Worm (Caenorhabditis elegans) whole organism, L1 larva: ENCODE measurements around the gene F49C5.12.

Source experiments
- C04F5.9 ChIP-seq: sonication (generic microtip); optimal IDR thresholded peaks from 2 replicates; lab custom pipeline; 2016; ENCODE audit warnings: missing genetic modification characterization, missing compliant biosample characterization
- C16A3.4 ChIP-seq: fragments of 150-350 bp; optimal IDR thresholded peaks from 2 replicates; lab custom pipeline; 2014; ENCODE audit warnings: missing biosample characterization, missing genetic modification characterization
- ama-1 ChIP-seq: fragments of 150-350 bp; optimal IDR thresholded peaks from 2 replicates; lab custom pipeline; 2014
- blmp-1 ChIP-seq: fragments of 150-350 bp; optimal IDR thresholded peaks from 2 replicates; lab custom pipeline; 2014; ENCODE audit warnings: missing biosample characterization, missing genetic modification characterization
- ceh-8 ChIP-seq: fragments of 200-800 bp; sonication (Bioruptor generic); optimal IDR thresholded peaks from 2 replicates; lab custom pipeline; 2018; ENCODE audit warnings: mild to moderate bottlenecking, missing genetic modification characterization, moderate library complexity, missing compliant biosample characterization
- ceh-90 ChIP-seq: sonication (generic microtip); optimal IDR thresholded peaks from 2 replicates; lab custom pipeline; 2016; ENCODE audit warnings: missing genetic modification characterization, missing compliant biosample characterization
- egl-27 ChIP-seq, 2 experiments: fragments of 150-350 bp in 1 of 2; sonication (generic microtip); optimal IDR thresholded peaks; 3 replicates each; lab custom pipeline; 2017 to 2018; ENCODE audit warnings: missing biosample characterization in 2 of 2, missing genetic modification characterization in 2 of 2, missing genetic modification reagents in 2 of 2
- elt-3 ChIP-seq, 6 experiments: fragments of 150-350 bp in 1 of 6; sonication (generic microtip); optimal IDR thresholded peaks; 2 replicates each; lab custom pipeline; 2017 to 2018; ENCODE audit warnings: missing biosample characterization in 6 of 6, missing genetic modification characterization in 6 of 6, inconsistent platforms in 1 of 6
- fkh-10 ChIP-seq: sonication (generic microtip); optimal IDR thresholded peaks from 2 replicates; lab custom pipeline; 2017; ENCODE audit warnings: missing biosample characterization, missing genetic modification reagents, missing genetic modification characterization
- fkh-4 ChIP-seq: sonication (generic microtip); optimal IDR thresholded peaks from 2 replicates; lab custom pipeline; 2016; ENCODE audit warnings: missing compliant biosample characterization, missing genetic modification characterization, borderline replicate concordance
- hpl-2 ChIP-seq: fragments of 150-350 bp; optimal IDR thresholded peaks from 2 replicates; lab custom pipeline; 2014; ENCODE audit warnings: missing biosample characterization, missing genetic modification reagents, missing genetic modification characterization
- irx-1 ChIP-seq: sonication (generic microtip); optimal IDR thresholded peaks from 2 replicates; lab custom pipeline; 2016; ENCODE audit warnings: missing genetic modification characterization, missing compliant biosample characterization
- lin-39 ChIP-seq: fragments of 150-350 bp; optimal IDR thresholded peaks from 2 replicates; lab custom pipeline; 2014; ENCODE audit warnings: missing biosample characterization, missing genetic modification reagents, missing genetic modification characterization
- mdl-1 ChIP-seq, 2 experiments: fragments of 150-350 bp; optimal IDR thresholded peaks; 2 replicates each; lab custom pipeline; 2014 to 2017; ENCODE audit warnings: missing biosample characterization in 2 of 2, missing genetic modification characterization in 2 of 2, inconsistent platforms in 1 of 2
- mef-2 ChIP-seq: fragments of 150-350 bp; optimal IDR thresholded peaks from 2 replicates; lab custom pipeline; 2014; ENCODE audit warnings: missing biosample characterization, missing genetic modification characterization
- mep-1 ChIP-seq: fragments of 150-350 bp; optimal IDR thresholded peaks from 2 replicates; lab custom pipeline; 2014; ENCODE audit warnings: missing biosample characterization, missing genetic modification characterization
- nhr-19 ChIP-seq: fragments of 200-800 bp; sonication (Bioruptor generic); conservative IDR thresholded peaks from 2 replicates; pipeline ENCODE4 v1.3.6; 2022; ENCODE audit warnings: missing genetic modification characterization, missing compliant biosample characterization
- nhr-20 ChIP-seq: sonication (generic microtip); optimal IDR thresholded peaks from 2 replicates; lab custom pipeline; 2016; ENCODE audit warnings: mild to moderate bottlenecking, missing genetic modification characterization, missing compliant biosample characterization
- nhr-47 ChIP-seq: sonication (generic microtip); optimal IDR thresholded peaks from 2 replicates; lab custom pipeline; 2016; ENCODE audit warnings: mild to moderate bottlenecking, missing genetic modification characterization, moderate library complexity, missing compliant biosample characterization
- nhr-90 ChIP-seq: sonication (generic microtip); optimal IDR thresholded peaks from 2 replicates; lab custom pipeline; 2016; ENCODE audit warnings: mild to moderate bottlenecking, missing genetic modification characterization, missing compliant biosample characterization; ENCODE audit not compliant: poor library complexity
- rnt-1 ChIP-seq: sonication (generic microtip); optimal IDR thresholded peaks from 2 replicates; lab custom pipeline; 2016; ENCODE audit warnings: mild to moderate bottlenecking, missing genetic modification characterization, moderate library complexity, missing compliant biosample characterization
- skn-1 ChIP-seq: fragments of 150-350 bp; optimal IDR thresholded peaks from 2 replicates; lab custom pipeline; 2014; ENCODE audit warnings: missing biosample characterization, missing genetic modification characterization
- unc-98 ChIP-seq: fragments of 200-800 bp; sonication (Bioruptor generic); IDR thresholded peaks from 2 replicates; pipeline ENCODE4 v1.3.6; 2022; ENCODE audit warnings: missing genetic modification characterization, missing compliant biosample characterization
- vab-15 ChIP-seq: sonication (generic microtip); optimal IDR thresholded peaks from 2 replicates; lab custom pipeline; 2017; ENCODE audit warnings: missing genotype, mild to moderate bottlenecking, missing genetic modification characterization, missing compliant biosample characterization
- xbp-1 ChIP-seq: sonication (generic microtip); optimal IDR thresholded peaks from 2 replicates; lab custom pipeline; 2016; ENCODE audit warnings: missing genetic modification characterization, missing compliant biosample characterization
- zag-1 ChIP-seq: fragments of 150-350 bp; optimal IDR thresholded peaks from 2 replicates; lab custom pipeline; 2014; ENCODE audit warnings: missing biosample characterization, missing genetic modification characterization

Gene F49C5.12

DNA sequence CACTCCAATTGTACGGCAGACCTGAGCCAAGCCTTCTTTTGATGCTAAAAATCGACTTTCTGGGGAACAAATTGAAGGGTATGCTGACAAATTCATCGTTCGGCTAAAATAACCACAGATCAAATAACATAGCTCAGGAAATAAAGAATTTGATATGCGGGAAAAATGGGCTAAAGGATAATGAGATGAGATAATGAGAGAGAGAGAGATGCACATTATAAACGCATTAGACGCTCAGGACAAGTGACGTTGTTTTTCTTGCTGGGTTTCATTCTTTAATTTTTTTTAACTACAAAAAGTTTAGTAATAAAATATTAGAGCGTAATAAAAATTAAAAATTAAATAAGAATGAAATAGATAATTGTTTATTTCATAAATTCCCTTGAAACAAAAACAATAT lies 45.5 kb downstream of the F49C5.12 start, which contains the start of gene srh-69:
srh-69 (minus strand) TSS at position 101 of the 400 bp plus-strand sequence.
- TF ChIP-seq hpl-2 (GFP tag; lab: Kevin White, UChicago) (no peak), mef-2 (tag; lab: Kevin White, UChicago) (no peak), zag-1 (tag; lab: Kevin White, UChicago) (no peak), nhr-90 (tag; lab: Kevin White, UChicago) (no peak), blmp-1 (tag; lab: Kevin White, UChicago) (no peak), fkh-4 (tag; lab: Kevin White, UChicago) (no peak), nhr-20 (tag; lab: Kevin White, UChicago) (no peak), rnt-1 (tag; lab: Kevin White, UChicago) (no peak)

DNA sequence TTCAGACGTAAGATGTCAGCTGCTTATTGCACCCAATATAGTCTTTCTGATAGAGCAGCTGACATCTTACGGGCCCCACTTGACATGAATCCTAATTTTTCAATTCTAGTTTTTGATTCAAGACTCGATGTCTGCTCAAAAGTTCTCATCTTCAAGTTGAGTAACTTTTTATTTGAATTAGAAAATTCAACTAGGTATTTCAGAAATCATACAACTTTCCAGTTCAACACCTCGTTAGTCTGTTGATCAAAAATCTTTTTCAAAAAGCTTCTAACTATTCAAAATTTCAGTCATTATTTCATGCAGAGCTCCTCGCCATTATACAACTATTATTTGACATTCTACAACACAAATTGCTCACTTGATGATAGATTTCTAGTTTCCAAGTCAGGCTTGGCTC lies 48.2 kb downstream of the F49C5.12 start, which contains the start of gene srh-73:
srh-73 (plus strand) TSS at position 301 of the 400 bp plus-strand sequence.
- no peak for TF ChIP-seq ceh-8
- no peak for TF ChIP-seq xbp-1
- no peak for TF ChIP-seq elt-3 (tag; optimal IDR thresholded peaks at IDR 0.05; lab: Kevin White, UChicago)
- TF ChIP-seq ceh-90 (tag; lab: Kevin White, UChicago): no peak
- TF ChIP-seq fkh-10 (GFP tag; lab: Kevin White, UChicago): no peak
- no peak for TF ChIP-seq unc-98 (GFP tag; lab: Robert Waterston, UW)
- TF ChIP-seq irx-1 (tag; lab: Kevin White, UChicago): no peak
- no peak for TF ChIP-seq C16A3.4
- no peak for TF ChIP-seq fkh-4 (tag; lab: Kevin White, UChicago)
- TF ChIP-seq mep-1 (tag; lab: Kevin White, UChicago): no peak
- no peak for TF ChIP-seq nhr-19 (GFP tag; lab: Robert Waterston, UW)
- TF ChIP-seq mdl-1 (tag; optimal IDR thresholded peaks at IDR 0.05; lab: Kevin White, UChicago): no peak
- TF ChIP-seq, all 84 proteins: peak for 0

DNA sequence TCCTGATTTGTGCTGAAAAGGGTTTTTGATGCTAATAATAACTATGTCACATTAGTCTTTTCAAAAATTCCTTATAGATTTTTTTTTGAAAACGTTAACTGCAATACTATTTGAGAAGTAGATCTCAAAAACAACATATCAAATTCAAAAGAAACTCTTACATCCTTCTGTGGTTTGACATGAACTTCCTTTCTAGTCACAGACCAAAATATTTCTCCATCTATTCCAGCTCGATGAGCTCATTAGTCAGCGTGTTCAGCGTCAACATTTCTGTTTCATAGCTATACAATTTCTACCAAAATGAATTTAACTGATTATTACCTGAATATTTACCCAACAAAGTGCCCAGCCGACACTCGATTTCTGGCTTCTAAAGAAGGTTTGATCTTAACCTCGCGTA lies 51.5 kb downstream of the F49C5.12 start, which contains the start of gene srh-67:
srh-67 (plus strand) TSS at position 301 of the 400 bp plus-strand sequence.
- TF ChIP-seq ama-1 (no peak), ceh-8 (no peak), skn-1 (tag; lab: Kevin White, UChicago) (no peak), nhr-47 (tag; lab: Kevin White, UChicago) (no peak), elt-3 (tag; optimal IDR thresholded peaks at IDR 0.05; lab: Kevin White, UChicago) (no peak), egl-27 (tag; optimal IDR thresholded peaks at IDR 0.05; lab: Kevin White, UChicago) (no peak), lin-39 (tag; lab: Kevin White, UChicago) (no peak), nhr-20 (tag; lab: Kevin White, UChicago) (no peak), vab-15 (no peak), C04F5.9 (no peak)
